Fruit fly (Drosophila melanogaster) whole organism, pupa: ENCODE data around the gene CadN.

Experiments used
- CG13204 ChIP-seq: fragments of 200-800 bp; sonication (Bioruptor generic); optimal IDR thresholded peaks from 2 replicates; lab custom pipeline; 2018; ENCODE audit warnings: missing biosample characterization, mild to moderate bottlenecking, missing genetic modification characterization, moderate library complexity
- CG14655 ChIP-seq: fragments of 200-800 bp; sonication (Bioruptor generic); optimal IDR thresholded peaks from 3 replicates; lab custom pipeline; 2017; ENCODE audit warnings: mild to moderate bottlenecking, missing biosample characterization, missing genetic modification reagents, missing genetic modification characterization
- CG15710 ChIP-seq: fragments of 200-800 bp; sonication (Bioruptor generic); optimal IDR thresholded peaks from 2 replicates; lab custom pipeline; 2018; ENCODE audit warnings: missing biosample characterization, mild to moderate bottlenecking, missing genetic modification characterization, moderate library complexity
- CG17806 ChIP-seq: fragments of 200-800 bp; sonication (Bioruptor generic); optimal IDR thresholded peaks from 2 replicates; lab custom pipeline; 2018; ENCODE audit warnings: missing biosample characterization, mild to moderate bottlenecking, missing genetic modification characterization, moderate library complexity
- CG34367 ChIP-seq: fragments of 200-800 bp; sonication (Bioruptor generic); optimal IDR thresholded peaks from 2 replicates; lab custom pipeline; 2018; ENCODE audit warnings: missing biosample characterization, mild to moderate bottlenecking, missing genetic modification characterization
- CG4496 ChIP-seq: fragments of 200-800 bp; sonication (Bioruptor generic); IDR thresholded peaks from 3 replicates; pipeline ENCODE4 v1.3.6; 2022; ENCODE audit warnings: missing biosample characterization, missing genetic modification characterization
- EcR ChIP-seq: fragments of 200-800 bp; sonication (Bioruptor generic); optimal IDR thresholded peaks from 3 replicates; lab custom pipeline; 2019; ENCODE audit warnings: missing biosample characterization, missing genetic modification characterization, mild to moderate bottlenecking, moderate library complexity, missing genetic modification reagents
- Pif1A ChIP-seq: fragments of 200-800 bp; sonication (Bioruptor generic); optimal IDR thresholded peaks from 3 replicates; lab custom pipeline; 2016; ENCODE audit warnings: missing biosample characterization, missing genetic modification characterization
- Pif1B ChIP-seq: fragments of 200-800 bp; sonication (Bioruptor generic); optimal IDR thresholded peaks from 3 replicates; lab custom pipeline; 2016; ENCODE audit warnings: missing biosample characterization, missing genetic modification characterization
- Snoo ChIP-seq: fragments of 200-800 bp; sonication (Bioruptor generic); optimal IDR thresholded peaks from 3 replicates; lab custom pipeline; 2017; ENCODE audit warnings: missing biosample characterization, mild to moderate bottlenecking, missing genetic modification characterization, inconsistent platforms
- fd96Ca ChIP-seq: fragments of 200-800 bp; sonication (Bioruptor generic); IDR thresholded peaks from 3 replicates; pipeline ENCODE4 v1.3.6; 2022; ENCODE audit warnings: missing biosample characterization, missing genetic modification characterization
- gl ChIP-seq: fragments of 200-800 bp; sonication (Bioruptor generic); optimal IDR thresholded peaks from 2 replicates; lab custom pipeline; 2018; ENCODE audit warnings: missing biosample characterization, mild to moderate bottlenecking, missing genetic modification characterization
- rn ChIP-seq: fragments of 200-800 bp; sonication (Bioruptor generic); IDR thresholded peaks from 2 replicates; pipeline ENCODE4 v1.3.6; 2022; ENCODE audit warnings: missing biosample characterization, missing genetic modification characterization

DNA sequence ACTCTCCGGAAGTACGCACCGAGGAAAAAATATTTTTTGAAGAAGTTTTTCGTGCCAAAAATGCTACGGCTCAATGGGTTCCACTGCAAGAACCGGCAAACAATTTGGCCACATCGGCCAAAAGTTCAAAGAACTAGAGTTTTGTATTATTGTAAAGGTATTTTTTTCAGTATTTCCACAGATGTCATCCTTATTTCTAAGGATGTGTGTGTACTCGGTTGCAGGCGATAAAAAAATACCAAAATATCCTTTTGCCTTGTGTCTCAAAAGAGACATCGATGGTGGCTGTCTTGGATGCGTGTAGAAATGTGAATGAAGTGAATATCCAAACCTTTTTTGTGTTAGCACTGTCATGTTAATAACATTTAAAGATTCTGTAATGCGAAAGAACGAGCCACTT is 175.0 kb downstream of the CadN start:
- TF ChIP-seq CG4496 (no peak), CG13204 (no peak), Snoo (tag; lab: Kevin White, UChicago) (no peak), CG15710 (tag; lab: Kevin White, UChicago) (no peak), CG34367 (tag; lab: Kevin White, UChicago) (no peak), EcR (GFP tag; lab: Kevin White, UChicago) (no peak), CG17806 (no peak), CG14655 (no peak), fd96Ca (GFP tag; lab: Robert Waterston, UW) (no peak), Pif1B (GFP tag; lab: Kevin White, UChicago) (no peak), gl (tag; lab: Kevin White, UChicago) (no peak), Pif1A (GFP tag; lab: Kevin White, UChicago) (no peak), rn (no peak)
